Worm (Caenorhabditis elegans): ENCODE data around the gene nphp-1.

The nphp-1 gene

DNA sequence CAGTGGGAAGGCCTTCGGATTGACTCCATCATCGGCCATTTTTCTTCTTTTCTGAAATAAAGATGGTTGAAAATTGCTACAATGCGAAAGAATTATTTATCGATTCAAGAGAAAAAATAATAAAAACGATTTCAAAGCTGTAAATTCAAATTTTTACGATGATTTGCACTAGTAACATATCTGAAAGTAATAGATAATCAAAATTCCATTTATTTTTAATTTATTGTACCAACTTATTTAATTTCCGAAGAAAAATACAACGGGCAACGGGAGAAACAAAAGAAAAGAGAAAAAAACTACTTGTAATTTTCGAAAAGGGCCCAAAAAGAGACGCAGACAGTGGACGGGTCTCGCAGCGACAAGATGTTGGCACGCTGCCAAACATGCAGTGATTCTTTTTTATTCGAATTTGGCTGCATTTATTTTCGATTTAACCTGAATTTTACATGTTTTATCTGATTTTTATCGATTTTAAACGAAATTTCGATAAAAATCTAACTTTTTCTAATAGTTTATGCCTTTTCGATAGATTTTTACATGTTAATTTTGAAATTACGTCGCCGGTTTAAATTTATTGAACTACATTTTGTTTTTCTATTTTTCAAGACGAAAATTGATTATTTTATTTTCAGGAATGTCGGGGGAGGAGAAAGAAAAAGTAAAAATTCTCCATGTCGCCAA, 6.7 kb upstream of the nphp-1 start, which contains the start of the genes snu-13 and rsp-7:
Gene snu-13 (minus strand): TSS at position 51 of the 681 bp plus-strand sequence.
Gene rsp-7 (plus strand): TSS at position 631 of the 681 bp plus-strand sequence.
- TF ChIP-seq hnd-1 (tag; optimal IDR thresholded peaks at IDR 0.05) (no peak), tra-4 (tag; optimal IDR thresholded peaks at IDR 0.05) (no peak), sea-1 (GFP tag; conservative IDR thresholded peaks at IDR 0.05) (no peak), tbx-37 (GFP tag; conservative IDR thresholded peaks at IDR 0.05) (no peak), scrt-1 (GFP tag; IDR thresholded peaks at IDR 0.05) (no peak), ama-1 (optimal IDR thresholded peaks at IDR 0.05) (no peak), hmbx-1 (tag; optimal IDR thresholded peaks at IDR 0.05) (no peak), ets-7 (tag; optimal IDR thresholded peaks at IDR 0.05) (no peak), flt-1 (GFP tag; IDR thresholded peaks at IDR 0.05) (no peak), aly-1 (tag; optimal IDR thresholded peaks at IDR 0.05) (no peak), ceh-36 (tag; optimal IDR thresholded peaks at IDR 0.05) (no peak), tbx-11 (GFP tag; IDR thresholded peaks at IDR 0.05) (no peak), ceh-13 (GFP tag; optimal IDR thresholded peaks at IDR 0.05) (no peak), pes-1 (GFP tag; IDR thresholded peaks at IDR 0.05) (no peak), hmg-4 (GFP tag; optimal IDR thresholded peaks at IDR 0.05) (no peak)

DNA sequence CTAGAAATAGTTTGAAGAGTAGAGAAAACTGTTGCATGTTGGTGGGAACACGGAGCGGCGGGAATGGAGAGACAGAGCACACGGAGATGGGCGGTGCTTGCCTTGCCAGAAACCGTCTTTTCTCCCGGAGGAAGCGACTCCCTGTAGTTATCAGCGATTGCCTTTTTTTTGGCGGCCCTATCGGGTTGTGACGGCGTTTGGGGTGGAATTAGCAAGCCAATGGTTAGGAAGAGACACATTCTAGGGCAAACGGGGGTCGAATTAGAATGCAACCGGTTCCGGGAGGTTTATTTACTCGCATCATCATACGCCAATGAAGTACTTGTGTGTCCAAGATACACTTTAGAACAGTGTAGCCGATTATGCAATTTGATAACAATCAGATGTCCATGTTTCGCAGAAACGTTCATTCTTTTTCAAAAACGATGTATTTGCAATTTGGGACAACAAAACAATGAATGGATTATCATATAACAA, 5.6 kb upstream of the nphp-1 start, which contains the start of gene lact-3:
Gene lact-3 (minus strand): TSS at position 51 of the 477 bp plus-strand sequence.
- TF ChIP-seq F13C5.2 (tag; optimal IDR thresholded peaks at IDR 0.05) = no peak
- TF ChIP-seq flt-1 (GFP tag; IDR thresholded peaks at IDR 0.05) = no peak
- 0 out of 2 replicates have a peak, but pooled peaks have one; percentile 9 for TF ChIP-seq sea-1 (GFP tag; conservative IDR thresholded peaks at IDR 0.05)
- no peak for TF ChIP-seq hmg-4 (GFP tag; optimal IDR thresholded peaks at IDR 0.05)

DNA sequence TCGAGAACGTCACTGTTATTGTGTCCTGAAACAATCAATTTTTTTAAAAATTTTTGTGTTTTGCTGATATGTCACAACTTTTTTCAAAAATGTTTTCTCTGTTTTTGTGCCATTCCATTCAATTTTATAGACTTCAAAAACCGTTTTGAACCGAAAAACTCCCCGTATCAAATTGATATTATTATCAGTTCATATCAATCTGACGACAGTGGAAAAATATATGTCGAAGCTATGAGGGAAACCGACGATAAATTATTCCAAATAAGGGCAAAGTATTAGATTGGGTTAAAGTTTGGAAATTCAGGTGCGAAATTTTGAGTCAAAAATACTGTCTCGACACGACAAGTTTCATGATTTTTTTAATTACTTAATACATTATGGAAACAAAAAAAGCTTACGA, 4.3 kb upstream of the nphp-1 start:
- no peak for TF ChIP-seq hnd-1 (tag; optimal IDR thresholded peaks at IDR 0.05)
- no peak for TF ChIP-seq pes-1 (GFP tag; IDR thresholded peaks at IDR 0.05)
- no peak for TF ChIP-seq tra-4 (tag; optimal IDR thresholded peaks at IDR 0.05)
- no peak for TF ChIP-seq ama-1 (optimal IDR thresholded peaks at IDR 0.05)
- no peak for TF ChIP-seq ets-7 (tag; optimal IDR thresholded peaks at IDR 0.05)
- no peak for TF ChIP-seq ceh-36 (tag; optimal IDR thresholded peaks at IDR 0.05)
- no peak for TF ChIP-seq sea-1 (GFP tag; conservative IDR thresholded peaks at IDR 0.05)
- no peak for TF ChIP-seq B0310.2 (tag; optimal IDR thresholded peaks at IDR 0.05)
- TF ChIP-seq scrt-1 (GFP tag; IDR thresholded peaks at IDR 0.05) = no peak
- no peak for TF ChIP-seq flt-1 (GFP tag; IDR thresholded peaks at IDR 0.05)
- no peak for TF ChIP-seq F13C5.2 (tag; optimal IDR thresholded peaks at IDR 0.05)
- TF ChIP-seq hmg-4 (GFP tag; optimal IDR thresholded peaks at IDR 0.05) = no peak
- TF ChIP-seq tbx-37 (GFP tag; conservative IDR thresholded peaks at IDR 0.05) = no peak
- no peak for TF ChIP-seq hmbx-1 (tag; optimal IDR thresholded peaks at IDR 0.05)

DNA sequence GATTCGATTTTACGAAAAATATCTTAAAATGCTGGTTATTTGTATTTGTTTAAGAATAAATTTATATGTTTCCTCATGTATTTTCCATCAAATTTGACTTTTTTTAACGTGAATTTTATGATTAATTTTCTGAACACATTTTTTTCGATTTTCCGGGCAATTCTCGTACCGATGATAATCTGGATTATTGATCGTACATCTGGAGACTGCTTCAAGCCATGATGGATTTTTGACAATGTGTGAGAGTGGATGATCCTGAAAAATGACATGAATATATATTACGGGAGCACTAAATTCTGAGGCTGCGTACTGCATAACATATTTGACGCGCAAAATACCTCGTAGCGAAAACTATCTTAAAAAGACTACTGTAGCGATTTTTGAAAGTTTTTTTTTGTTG, 2.4 kb upstream of the nphp-1 start:
- no peak for TF ChIP-seq tra-4 (tag; optimal IDR thresholded peaks at IDR 0.05)
- no peak for TF ChIP-seq ceh-13 (GFP tag; optimal IDR thresholded peaks at IDR 0.05)
- no peak for TF ChIP-seq sea-1 (GFP tag; conservative IDR thresholded peaks at IDR 0.05)
- TF ChIP-seq ets-7 (tag; optimal IDR thresholded peaks at IDR 0.05) = no peak
- no peak for TF ChIP-seq tbx-37 (GFP tag; conservative IDR thresholded peaks at IDR 0.05)
- TF ChIP-seq flt-1 (GFP tag; IDR thresholded peaks at IDR 0.05) = no peak
- TF ChIP-seq hmg-4 (GFP tag; optimal IDR thresholded peaks at IDR 0.05) = no peak
- TF ChIP-seq F13C5.2 (tag; optimal IDR thresholded peaks at IDR 0.05) = no peak
- TF ChIP-seq hmbx-1 (tag; optimal IDR thresholded peaks at IDR 0.05) = no peak
- no peak for TF ChIP-seq pes-1 (GFP tag; IDR thresholded peaks at IDR 0.05)
- no peak for TF ChIP-seq aly-1 (tag; optimal IDR thresholded peaks at IDR 0.05)

DNA sequence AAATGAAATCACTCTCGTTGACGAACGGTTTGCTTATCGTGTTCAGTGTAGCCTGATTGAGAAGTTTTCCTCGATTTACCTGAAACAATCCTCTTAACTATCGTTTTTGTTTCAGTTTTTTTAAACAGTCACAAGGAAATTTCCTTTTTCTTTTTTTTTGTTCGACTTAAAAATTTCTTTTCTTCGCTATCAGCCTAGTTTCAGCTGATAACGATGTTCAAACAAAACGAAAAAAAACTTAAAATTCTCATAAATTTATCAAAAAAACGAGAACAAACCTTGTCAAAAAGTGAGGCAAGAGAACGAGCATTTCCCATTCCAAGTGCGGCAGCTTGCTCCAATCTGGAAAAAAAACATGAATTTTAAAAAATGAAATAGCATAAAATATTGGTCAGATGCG, 1.5 kb upstream of the nphp-1 start:
- TF ChIP-seq B0310.2 (tag; optimal IDR thresholded peaks at IDR 0.05) (no peak), ceh-13 (GFP tag; optimal IDR thresholded peaks at IDR 0.05) (no peak), ceh-36 (tag; optimal IDR thresholded peaks at IDR 0.05) (no peak)

DNA sequence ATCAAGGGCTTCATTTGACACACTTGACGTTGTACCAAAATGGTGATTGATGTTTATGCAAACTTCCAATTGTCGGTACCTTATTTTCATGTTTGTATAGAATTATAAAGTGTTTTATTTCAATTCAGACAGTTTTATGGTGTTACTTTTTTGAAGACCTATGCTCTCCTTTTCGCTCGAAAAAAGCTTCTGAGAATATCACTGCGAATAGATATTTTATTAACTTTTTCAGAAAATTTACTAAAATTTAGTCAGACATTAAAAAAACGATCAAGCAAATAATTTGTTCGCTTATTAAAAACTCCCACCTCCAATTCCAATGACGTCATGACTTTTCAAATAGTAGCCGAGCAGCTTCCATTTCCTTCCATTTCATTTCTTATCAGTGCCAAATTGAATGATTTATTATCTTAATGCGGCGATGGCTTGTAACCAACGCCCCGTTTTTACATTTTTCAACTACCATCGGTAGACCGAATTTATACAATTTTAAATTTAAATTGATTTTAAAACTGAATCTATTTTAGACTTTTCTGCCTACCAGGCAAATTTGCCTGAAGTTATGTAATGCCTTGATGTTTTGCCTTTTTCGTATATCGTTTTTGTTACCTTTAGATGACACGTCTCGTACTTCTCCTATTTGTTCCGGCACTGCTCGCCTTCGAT, 5.0 kb downstream of the nphp-1 start, which contains the start of gene M28.10:
Gene M28.10 (plus strand): TSS at position 616 of the 666 bp plus-strand sequence.
- no peak for TF ChIP-seq hnd-1 (tag; optimal IDR thresholded peaks at IDR 0.05)
- no peak for TF ChIP-seq B0310.2 (tag; optimal IDR thresholded peaks at IDR 0.05)
- TF ChIP-seq tbx-37 (GFP tag; conservative IDR thresholded peaks at IDR 0.05) = no peak
- no peak for TF ChIP-seq ama-1 (optimal IDR thresholded peaks at IDR 0.05)
- TF ChIP-seq F13C5.2 (tag; optimal IDR thresholded peaks at IDR 0.05) = no peak
- no peak for TF ChIP-seq ceh-13 (GFP tag; optimal IDR thresholded peaks at IDR 0.05)
- no peak for TF ChIP-seq ceh-36 (tag; optimal IDR thresholded peaks at IDR 0.05)
- TF ChIP-seq aly-1 (tag; optimal IDR thresholded peaks at IDR 0.05) = no peak

DNA sequence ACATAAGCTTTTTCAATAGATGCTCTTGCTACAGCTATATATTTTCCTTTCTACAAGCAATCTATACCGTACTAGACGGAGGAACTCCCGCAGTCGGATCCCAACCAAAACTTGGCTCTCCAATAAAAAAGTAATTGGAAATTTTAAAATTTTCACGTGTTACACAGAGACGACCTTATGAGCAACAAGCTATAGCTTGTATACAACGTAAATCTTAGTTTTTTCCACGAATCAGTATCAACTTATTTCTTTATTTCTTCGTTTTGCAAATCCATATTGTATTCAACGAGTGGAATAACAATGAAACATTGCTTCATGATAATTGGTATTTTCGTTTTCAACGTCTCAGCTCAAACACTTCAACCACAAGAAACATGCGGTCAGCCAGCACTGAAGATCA, 8.7 kb downstream of the nphp-1 start, which contains the start of gene M28.4:
Gene M28.4 (plus strand): TSS at position 301 of the 400 bp plus-strand sequence.
- TF ChIP-seq F13C5.2 (tag; optimal IDR thresholded peaks at IDR 0.05) (no peak), hmbx-1 (tag; optimal IDR thresholded peaks at IDR 0.05) (no peak), sea-1 (GFP tag; conservative IDR thresholded peaks at IDR 0.05) (no peak), aly-1 (tag; optimal IDR thresholded peaks at IDR 0.05) (no peak), tbx-37 (GFP tag; conservative IDR thresholded peaks at IDR 0.05) (no peak), tbx-11 (GFP tag; IDR thresholded peaks at IDR 0.05) (no peak), tra-4 (tag; optimal IDR thresholded peaks at IDR 0.05) (no peak), pes-1 (GFP tag; IDR thresholded peaks at IDR 0.05) (no peak)
